Worm (Caenorhabditis elegans) whole organism, L1 larva: Measurements from ENCODE around the gene T24C12.4.

Experiments used
- alr-1 ChIP-seq: fragments of 200-800 bp; sonication (Bioruptor generic); optimal IDR thresholded peaks from 2 replicates; lab custom pipeline; 2018; ENCODE audit warnings: borderline replicate concordance, mild to moderate bottlenecking, missing genetic modification characterization, missing compliant biosample characterization
- ama-1 ChIP-seq: fragments of 150-350 bp; optimal IDR thresholded peaks from 2 replicates; lab custom pipeline; 2014
- lin-39 ChIP-seq: fragments of 150-350 bp; optimal IDR thresholded peaks from 2 replicates; lab custom pipeline; 2014; ENCODE audit warnings: missing biosample characterization, missing genetic modification reagents, missing genetic modification characterization
- mep-1 ChIP-seq: fragments of 150-350 bp; optimal IDR thresholded peaks from 2 replicates; lab custom pipeline; 2014; ENCODE audit warnings: missing biosample characterization, missing genetic modification characterization
- unc-130 ChIP-seq: fragments of 150-350 bp; optimal IDR thresholded peaks from 2 replicates; lab custom pipeline; 2017; ENCODE audit warnings: missing biosample characterization, missing genetic modification characterization, inconsistent platforms
- unc-62 ChIP-seq: fragments of 150-350 bp; optimal IDR thresholded peaks from 2 replicates; lab custom pipeline; 2014; ENCODE audit warnings: missing biosample characterization, missing genetic modification reagents, missing genetic modification characterization
- unc-86 ChIP-seq: sonication (generic microtip); optimal IDR thresholded peaks from 2 replicates; lab custom pipeline; 2016; ENCODE audit warnings: missing genetic modification characterization, missing compliant biosample characterization
- ztf-11 ChIP-seq, 2 experiments: sonication (generic microtip); optimal IDR thresholded peaks; 2 replicates each; lab custom pipeline; 2016 to 2017; ENCODE audit warnings: missing genetic modification characterization in 2 of 2, missing biosample characterization in 1 of 2, missing compliant biosample characterization in 1 of 2

ce11 chrX:2213400-2214362, 8.8 kb upstream of the T24C12.4 start:
- TF ChIP-seq ztf-11 (tag; optimal IDR thresholded peaks at IDR 0.05; lab: Kevin White, UChicago) (no peak), unc-130 (tag; lab: Kevin White, UChicago) (no peak), mep-1 (tag; lab: Kevin White, UChicago) (no peak), unc-86 (tag; lab: Kevin White, UChicago) (no peak), alr-1 (tag; lab: Kevin White, UChicago) (no peak), ama-1 (lab: Kevin White, UChicago) (no peak), unc-62 (GFP tag; lab: Kevin White, UChicago) (no peak), lin-39 (tag; lab: Kevin White, UChicago) (no peak)
